Worm (Caenorhabditis elegans) whole organism, L1 larva: ENCODE data around the gene lov-1.

Experiments
- C16A3.4 ChIP-seq: fragments of 150-350 bp; optimal IDR thresholded peaks from 2 replicates; lab custom pipeline; 2014; ENCODE audit warnings: missing biosample characterization, missing genetic modification characterization
- C34B4.2 ChIP-seq: sonication (generic microtip); optimal IDR thresholded peaks from 2 replicates; lab custom pipeline; 2017; ENCODE audit warnings: mild to moderate bottlenecking, missing genetic modification characterization, missing compliant biosample characterization
- F16B12.6 ChIP-seq: fragments of 150-350 bp; optimal IDR thresholded peaks from 2 replicates; lab custom pipeline; 2014; ENCODE audit warnings: missing biosample characterization, missing genetic modification characterization
- ama-1 ChIP-seq: fragments of 150-350 bp; optimal IDR thresholded peaks from 2 replicates; lab custom pipeline; 2014
- blmp-1 ChIP-seq: fragments of 150-350 bp; optimal IDR thresholded peaks from 2 replicates; lab custom pipeline; 2014; ENCODE audit warnings: missing biosample characterization, missing genetic modification characterization
- ceh-8 ChIP-seq: fragments of 200-800 bp; sonication (Bioruptor generic); optimal IDR thresholded peaks from 2 replicates; lab custom pipeline; 2018; ENCODE audit warnings: mild to moderate bottlenecking, missing genetic modification characterization, moderate library complexity, missing compliant biosample characterization
- ceh-82 ChIP-seq, 3 experiments: fragments of 150-350 bp in 1 of 3; sonication (generic microtip) in 2 of 3; optimal IDR thresholded peaks; 2 replicates each; lab custom pipeline; 2014 to 2017; ENCODE audit warnings: missing biosample characterization in 3 of 3, missing genetic modification characterization in 3 of 3
- dpl-1 ChIP-seq, 3 experiments: fragments of 150-350 bp in 2 of 3; sonication (generic microtip) in 1 of 3; optimal IDR thresholded peaks; 2 replicates each; lab custom pipeline; 2014 to 2017; ENCODE audit warnings: missing biosample characterization in 3 of 3, missing genetic modification characterization in 3 of 3, missing genetic modification reagents in 3 of 3
- dsc-1 ChIP-seq: sonication (generic microtip); optimal IDR thresholded peaks from 2 replicates; lab custom pipeline; 2016; ENCODE audit warnings: mild to moderate bottlenecking, missing genetic modification characterization, missing compliant biosample characterization
- efl-1 ChIP-seq, 4 experiments: fragments of 150-350 bp; optimal IDR thresholded peaks in 3 of 4; peaks in 1 of 4; 1 replicate in 1 of 4; 2 replicates in 3 of 4; lab custom pipeline; 2014; ENCODE audit warnings: missing biosample characterization in 2 of 4, missing genetic modification characterization in 2 of 4, missing genetic modification reagents in 2 of 4
- egl-13 ChIP-seq: sonication (generic microtip); optimal IDR thresholded peaks from 2 replicates; lab custom pipeline; 2016; ENCODE audit warnings: missing genotype, missing genetic modification reagents, missing genetic modification characterization, missing compliant biosample characterization
- elt-2 ChIP-seq: sonication (generic microtip); optimal IDR thresholded peaks from 2 replicates; lab custom pipeline; 2016; ENCODE audit warnings: missing genetic modification characterization, mild to moderate bottlenecking, inconsistent platforms, missing compliant biosample characterization, missing genetic modification reagents
- elt-3 ChIP-seq, 6 experiments: fragments of 150-350 bp in 1 of 6; sonication (generic microtip); optimal IDR thresholded peaks; 2 replicates each; lab custom pipeline; 2017 to 2018; ENCODE audit warnings: missing biosample characterization in 6 of 6, missing genetic modification characterization in 6 of 6, inconsistent platforms in 1 of 6
- fkh-10 ChIP-seq: sonication (generic microtip); optimal IDR thresholded peaks from 2 replicates; lab custom pipeline; 2017; ENCODE audit warnings: missing biosample characterization, missing genetic modification reagents, missing genetic modification characterization
- fkh-4 ChIP-seq: sonication (generic microtip); optimal IDR thresholded peaks from 2 replicates; lab custom pipeline; 2016; ENCODE audit warnings: missing compliant biosample characterization, missing genetic modification characterization, borderline replicate concordance
- fkh-8 ChIP-seq: sonication (generic microtip); optimal IDR thresholded peaks from 2 replicates; lab custom pipeline; 2016; ENCODE audit warnings: mild to moderate bottlenecking, missing genetic modification characterization, missing compliant biosample characterization
- fos-1 ChIP-seq: fragments of 150-350 bp; optimal IDR thresholded peaks from 2 replicates; lab custom pipeline; 2014; ENCODE audit warnings: missing biosample characterization, missing genetic modification characterization
- hlh-4 ChIP-seq: sonication (generic microtip); optimal IDR thresholded peaks from 2 replicates; lab custom pipeline; 2016; ENCODE audit warnings: mild to moderate bottlenecking, missing genetic modification characterization, missing compliant biosample characterization
- hpl-2 ChIP-seq: fragments of 150-350 bp; optimal IDR thresholded peaks from 2 replicates; lab custom pipeline; 2014; ENCODE audit warnings: missing biosample characterization, missing genetic modification reagents, missing genetic modification characterization
- irx-1 ChIP-seq: sonication (generic microtip); optimal IDR thresholded peaks from 2 replicates; lab custom pipeline; 2016; ENCODE audit warnings: missing genetic modification characterization, missing compliant biosample characterization
- isw-1 ChIP-seq: fragments of 200-800 bp; sonication (Bioruptor generic); IDR thresholded peaks from 2 replicates; pipeline ENCODE4 v1.3.6; 2022; ENCODE audit warnings: missing genetic modification characterization, missing compliant biosample characterization
- jun-1 ChIP-seq: fragments of 150-350 bp; optimal IDR thresholded peaks from 2 replicates; lab custom pipeline; 2014; ENCODE audit warnings: missing biosample characterization, missing genetic modification reagents, missing genetic modification characterization
- lin-15B ChIP-seq: fragments of 150-350 bp; sonication (generic microtip); optimal IDR thresholded peaks from 3 replicates; lab custom pipeline; 2014; ENCODE audit warnings: missing biosample characterization, missing genetic modification characterization
- lin-35 ChIP-seq, 2 experiments: fragments of 150-350 bp; optimal IDR thresholded peaks; 2 replicates each; lab custom pipeline; 2014; ENCODE audit warnings: missing biosample characterization in 2 of 2, missing genetic modification characterization in 2 of 2, missing genetic modification reagents in 2 of 2
- lsy-2 ChIP-seq, 2 experiments: fragments of 150-350 bp; optimal IDR thresholded peaks; 2 replicates each; lab custom pipeline; 2014; ENCODE audit warnings: missing biosample characterization in 2 of 2, missing genetic modification characterization in 2 of 2
- mdl-1 ChIP-seq, 2 experiments: fragments of 150-350 bp; optimal IDR thresholded peaks; 2 replicates each; lab custom pipeline; 2014 to 2017; ENCODE audit warnings: missing biosample characterization in 2 of 2, missing genetic modification characterization in 2 of 2, inconsistent platforms in 1 of 2
- mep-1 ChIP-seq: fragments of 150-350 bp; optimal IDR thresholded peaks from 2 replicates; lab custom pipeline; 2014; ENCODE audit warnings: missing biosample characterization, missing genetic modification characterization
- nhr-12 ChIP-seq: sonication (generic microtip); optimal IDR thresholded peaks from 2 replicates; lab custom pipeline; 2017; ENCODE audit warnings: missing biosample characterization, missing genetic modification characterization
- nhr-19 ChIP-seq: fragments of 200-800 bp; sonication (Bioruptor generic); conservative IDR thresholded peaks from 2 replicates; pipeline ENCODE4 v1.3.6; 2022; ENCODE audit warnings: missing genetic modification characterization, missing compliant biosample characterization
- nhr-20 ChIP-seq: sonication (generic microtip); optimal IDR thresholded peaks from 2 replicates; lab custom pipeline; 2016; ENCODE audit warnings: mild to moderate bottlenecking, missing genetic modification characterization, missing compliant biosample characterization
- nhr-47 ChIP-seq: sonication (generic microtip); optimal IDR thresholded peaks from 2 replicates; lab custom pipeline; 2016; ENCODE audit warnings: mild to moderate bottlenecking, missing genetic modification characterization, moderate library complexity, missing compliant biosample characterization
- nhr-76 ChIP-seq: sonication (generic microtip); optimal IDR thresholded peaks from 2 replicates; lab custom pipeline; 2017; ENCODE audit warnings: missing biosample characterization, missing genetic modification characterization
- nhr-77 ChIP-seq: fragments of 150-350 bp; optimal IDR thresholded peaks from 2 replicates; lab custom pipeline; 2014; ENCODE audit warnings: missing biosample characterization, missing genetic modification characterization
- nhr-84 ChIP-seq: sonication (generic microtip); optimal IDR thresholded peaks from 2 replicates; lab custom pipeline; 2017; ENCODE audit warnings: missing biosample characterization, missing genetic modification characterization
- nhr-90 ChIP-seq: sonication (generic microtip); optimal IDR thresholded peaks from 2 replicates; lab custom pipeline; 2016; ENCODE audit warnings: mild to moderate bottlenecking, missing genetic modification characterization, missing compliant biosample characterization; ENCODE audit not compliant: poor library complexity
- pax-3 ChIP-seq: fragments of 200-800 bp; sonication (Bioruptor generic); optimal IDR thresholded peaks from 2 replicates; lab custom pipeline; 2018; ENCODE audit warnings: mild to moderate bottlenecking, missing genetic modification characterization, moderate library complexity, missing compliant biosample characterization
- skn-1 ChIP-seq: fragments of 150-350 bp; optimal IDR thresholded peaks from 2 replicates; lab custom pipeline; 2014; ENCODE audit warnings: missing biosample characterization, missing genetic modification characterization
- snpc-4 ChIP-seq: fragments of 150-350 bp; optimal IDR thresholded peaks from 2 replicates; lab custom pipeline; 2014; ENCODE audit warnings: missing biosample characterization, missing genetic modification characterization
- snu-23 ChIP-seq: sonication (generic microtip); optimal IDR thresholded peaks from 2 replicates; lab custom pipeline; 2016; ENCODE audit warnings: missing genetic modification characterization, missing compliant biosample characterization
- sup-37 ChIP-seq: fragments of 200-800 bp; sonication (Bioruptor generic); optimal IDR thresholded peaks from 2 replicates; lab custom pipeline; 2018; ENCODE audit warnings: mild to moderate bottlenecking, missing genetic modification characterization, missing compliant biosample characterization
- swsn-7 ChIP-seq: sonication (generic microtip); optimal IDR thresholded peaks from 2 replicates; lab custom pipeline; 2016; ENCODE audit warnings: missing genetic modification characterization, missing compliant biosample characterization
- unc-130 ChIP-seq: fragments of 150-350 bp; optimal IDR thresholded peaks from 2 replicates; lab custom pipeline; 2017; ENCODE audit warnings: missing biosample characterization, missing genetic modification characterization, inconsistent platforms
- unc-62 ChIP-seq: fragments of 150-350 bp; optimal IDR thresholded peaks from 2 replicates; lab custom pipeline; 2014; ENCODE audit warnings: missing biosample characterization, missing genetic modification reagents, missing genetic modification characterization
- unc-86 ChIP-seq: sonication (generic microtip); optimal IDR thresholded peaks from 2 replicates; lab custom pipeline; 2016; ENCODE audit warnings: missing genetic modification characterization, missing compliant biosample characterization
- unc-98 ChIP-seq: fragments of 200-800 bp; sonication (Bioruptor generic); IDR thresholded peaks from 2 replicates; pipeline ENCODE4 v1.3.6; 2022; ENCODE audit warnings: missing genetic modification characterization, missing compliant biosample characterization
- vab-15 ChIP-seq: sonication (generic microtip); optimal IDR thresholded peaks from 2 replicates; lab custom pipeline; 2017; ENCODE audit warnings: missing genotype, mild to moderate bottlenecking, missing genetic modification characterization, missing compliant biosample characterization
- ztf-4 ChIP-seq: fragments of 150-350 bp; optimal IDR thresholded peaks from 2 replicates; lab custom pipeline; 2014; ENCODE audit warnings: missing biosample characterization, missing genetic modification characterization

lov-1 gene

DNA sequence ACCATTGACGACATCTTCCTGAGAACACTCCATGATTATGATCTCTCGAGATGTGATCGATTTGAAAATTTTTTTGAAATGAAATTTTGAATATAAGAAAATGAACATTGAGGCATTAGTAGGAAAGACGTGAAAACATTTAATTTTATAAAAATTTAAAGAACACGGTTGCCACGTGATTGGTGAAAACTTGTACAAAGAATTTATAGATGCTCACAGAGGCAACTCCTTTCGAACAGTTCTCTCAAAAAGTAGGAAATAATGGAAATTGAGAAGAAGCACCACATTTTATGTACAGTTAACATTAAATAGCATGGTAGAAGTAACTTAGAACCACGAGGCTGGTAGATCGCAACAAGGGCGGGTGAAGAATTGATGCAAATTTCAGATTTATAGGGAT lies 14.8 kb downstream of the lov-1 start, which contains the start of gene ZK945.6:
Gene ZK945.6, minus strand, starts transcription at position 101 of the 400 bp plus-strand sequence.
- TF ChIP-seq ceh-8 (GFP tag; lab: Kevin White, UChicago): no peak
- TF ChIP-seq nhr-90 (tag; lab: Kevin White, UChicago): no peak
- TF ChIP-seq C16A3.4 (tag; lab: Kevin White, UChicago): no peak
- TF ChIP-seq fos-1 (tag; lab: Kevin White, UChicago): no peak
- no peak for TF ChIP-seq blmp-1
- no peak for TF ChIP-seq unc-130 (tag; lab: Kevin White, UChicago)
- TF ChIP-seq fkh-8 (tag; lab: Kevin White, UChicago): no peak
- no peak for TF ChIP-seq hlh-4 (tag; lab: Kevin White, UChicago)
- no peak for TF ChIP-seq nhr-84 (tag; lab: Kevin White, UChicago)

- TF ChIP-seq nhr-76 (tag; lab: Kevin White, UChicago) (no peak), lsy-2 (tag; optimal IDR thresholded peaks at IDR 0.05; lab: Kevin White, UChicago) (no peak), nhr-77 (tag; lab: Kevin White, UChicago) (no peak), F16B12.6 (tag; lab: Kevin White, UChicago) (no peak), mdl-1 (tag; optimal IDR thresholded peaks at IDR 0.05; lab: Kevin White, UChicago) (no peak), egl-13 (tag; lab: Kevin White, UChicago) (no peak), vab-15 (tag; lab: Kevin White, UChicago) (no peak), unc-86 (tag; lab: Kevin White, UChicago) (no peak), isw-1 (GFP tag; lab: Robert Waterston, UW) (no peak), dsc-1 (no peak), ama-1 (lab: Kevin White, UChicago) (no peak), pax-3 (no peak), mep-1 (tag; lab: Kevin White, UChicago) (no peak), fkh-4 (tag; lab: Kevin White, UChicago) (no peak)
Measured at ce11 chrII:10105604-10106003, 16.0 kb downstream of the lov-1 start, which contains the start of gene ZK945.4. ZK945.4 (minus strand) TSS chrII:10105704.

ce11 chrII:10103212-10103611 lies 18.4 kb downstream of the lov-1 start:
- TF ChIP-seq mep-1 (tag; lab: Kevin White, UChicago) (no peak), jun-1 (tag; lab: Kevin White, UChicago) (no peak), C34B4.2 (tag; lab: Kevin White, UChicago) (no peak), ztf-4 (tag; lab: Kevin White, UChicago) (no peak), lsy-2 (tag; optimal IDR thresholded peaks at IDR 0.05; lab: Kevin White, UChicago) (no peak), nhr-47 (tag; lab: Kevin White, UChicago) (no peak), ceh-8 (GFP tag; lab: Kevin White, UChicago) (no peak), elt-3 (tag; optimal IDR thresholded peaks at IDR 0.05; lab: Kevin White, UChicago) (no peak), nhr-19 (no peak), egl-13 (tag; lab: Kevin White, UChicago) (no peak), nhr-12 (tag; lab: Kevin White, UChicago) (no peak), elt-2 (no peak), dsc-1 (no peak), unc-98 (GFP tag; lab: Robert Waterston, UW) (no peak), nhr-20 (tag; lab: Kevin White, UChicago) (no peak), unc-62 (no peak), sup-37 (GFP tag; lab: Kevin White, UChicago) (no peak)

ce11 chrII:10099804-10100360 lies 21.7 kb downstream of the lov-1 start, which contains the start of the genes pas-7 and puf-12:
pas-7 (minus strand) TSS chrII:10099854.
puf-12 (plus strand) TSS chrII:10100310.
- TF ChIP-seq snu-23 (GFP tag; lab: Kevin White, UChicago): peak; percentile 48
- no peak for TF ChIP-seq F16B12.6 (tag; lab: Kevin White, UChicago)
- peak; percentile 24 to 67 (median 41) for TF ChIP-seq dpl-1 (GFP tag; optimal IDR thresholded peaks at IDR 0.05; lab: Kevin White, UChicago)
- peak in 1 of 2 experiments; percentile 80 for TF ChIP-seq lsy-2 (tag; optimal IDR thresholded peaks at IDR 0.05; lab: Kevin White, UChicago)
- no peak for TF ChIP-seq nhr-76 (tag; lab: Kevin White, UChicago)
- no peak for TF ChIP-seq swsn-7
- peak; percentile 60 to 69 for TF ChIP-seq efl-1 (optimal IDR thresholded peaks at IDR 0.05; lab: Kevin White, UChicago)
- peak; percentile 62 to 89 for TF ChIP-seq efl-1 (GFP tag; optimal IDR thresholded peaks at IDR 0.05 in 1 of 2; lab: Kevin White, UChicago)
- TF ChIP-seq lin-35 (GFP tag; optimal IDR thresholded peaks at IDR 0.05; lab: Kevin White, UChicago): peak; percentile 55 to 74
- TF ChIP-seq snpc-4: peak; percentile 15
- no peak for TF ChIP-seq nhr-47 (tag; lab: Kevin White, UChicago)
- TF ChIP-seq ceh-82 (tag; optimal IDR thresholded peaks at IDR 0.05; lab: Kevin White, UChicago): peak in 1 of 3 experiments; percentile 20
- TF ChIP-seq skn-1: peak; percentile 99
- peak; percentile 14 for TF ChIP-seq hpl-2 (GFP tag; lab: Kevin White, UChicago)
- TF ChIP-seq fkh-10 (GFP tag; lab: Kevin White, UChicago): no peak
- peak; percentile 22 for TF ChIP-seq isw-1 (GFP tag; lab: Robert Waterston, UW)
- peak; percentile 17 for TF ChIP-seq lin-15B (tag; lab: Kevin White, UChicago)
- TF ChIP-seq irx-1: no peak
